Worm (Caenorhabditis elegans): Measurements from ENCODE around the gene fbxa-220.

- no peak for TF ChIP-seq nhr-11 (tag; optimal IDR thresholded peaks at IDR 0.05)
- no peak for TF ChIP-seq unc-62 (GFP tag; optimal IDR thresholded peaks at IDR 0.05)
- TF ChIP-seq lin-13 (GFP tag; optimal IDR thresholded peaks at IDR 0.05) = no peak
- no peak for TF ChIP-seq ZK546.5 (tag; optimal IDR thresholded peaks at IDR 0.05)
These were observed 12.7 kb downstream of the fbxa-220 start for ce11 chrIII:11471336-11471735.
